Worm (Caenorhabditis elegans) whole organism, L3 larva: ENCODE results near the gene C38C3.4.

Experiments used
- ceh-28 ChIP-seq: fragments of 150-350 bp; optimal IDR thresholded peaks from 2 replicates; lab custom pipeline; 2014; ENCODE audit warnings: missing biosample characterization, missing genetic modification reagents, missing genetic modification characterization
- ceh-82 ChIP-seq: fragments of 150-350 bp; optimal IDR thresholded peaks from 2 replicates; lab custom pipeline; 2014; ENCODE audit warnings: missing biosample characterization, missing genetic modification characterization
- daf-12 ChIP-seq: fragments of 150-350 bp; optimal IDR thresholded peaks from 2 replicates; lab custom pipeline; 2014; ENCODE audit warnings: missing biosample characterization, missing genetic modification reagents, missing genetic modification characterization
- nhr-28 ChIP-seq: fragments of 150-350 bp; optimal IDR thresholded peaks from 2 replicates; lab custom pipeline; 2014; ENCODE audit warnings: missing biosample characterization, missing genetic modification characterization
- unc-62 ChIP-seq: fragments of 150-350 bp; sonication (generic microtip); optimal IDR thresholded peaks from 4 replicates; lab custom pipeline; 2014; ENCODE audit warnings: missing biosample characterization, missing genetic modification reagents, missing genetic modification characterization

DNA sequence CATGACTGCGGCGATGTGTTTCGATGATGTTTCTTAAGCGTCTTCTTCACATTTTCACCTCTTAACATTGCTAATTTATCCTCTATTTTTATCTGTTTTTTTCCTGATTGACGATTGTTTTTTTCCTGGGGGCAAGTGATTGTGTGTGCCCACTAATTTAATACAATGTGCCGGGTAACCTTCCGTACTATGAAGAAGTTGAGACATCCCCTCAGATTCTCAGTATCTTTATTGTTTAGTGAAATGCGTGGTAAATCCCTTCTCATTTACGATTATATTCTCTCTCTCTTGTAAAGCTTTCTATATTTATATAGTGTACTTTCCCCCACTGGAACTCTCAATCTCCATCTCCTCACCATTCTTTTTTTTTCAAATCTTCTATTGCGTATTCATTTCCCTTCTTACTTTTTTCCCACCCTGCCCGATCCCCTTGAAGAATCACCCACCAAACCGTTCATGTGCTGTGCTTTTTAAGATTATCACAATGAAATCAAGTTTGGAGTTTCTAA, 5.5 kb upstream of the C38C3.4 start:
- no peak for TF ChIP-seq nhr-28
- no peak for TF ChIP-seq unc-62 (GFP tag; lab: Kevin White, UChicago)
- TF ChIP-seq ceh-82 (tag; lab: Kevin White, UChicago): no peak
- TF ChIP-seq ceh-28: no peak
- TF ChIP-seq daf-12 (tag; lab: Kevin White, UChicago): no peak
